Fruit fly (Drosophila melanogaster) whole organism, embryonic: ENCODE results near the gene Polr2I.

Source experiments
- ATbp ChIP-seq: fragments of 200-800 bp; sonication (Bioruptor generic); optimal IDR thresholded peaks from 2 replicates; lab custom pipeline; 2017; ENCODE audit warnings: missing biosample characterization, mild to moderate bottlenecking, missing genetic modification characterization, missing genetic modification reagents
- Antp ChIP-seq: fragments of 200-800 bp; sonication (Bioruptor generic); optimal IDR thresholded peaks from 3 replicates; lab custom pipeline; 2016; ENCODE audit warnings: missing biosample characterization, missing genetic modification characterization
- BEAF-32 ChIP-seq: fragments of 200-800 bp; sonication (Bioruptor generic); optimal IDR thresholded peaks from 3 replicates; lab custom pipeline; 2017; ENCODE audit warnings: missing biosample characterization, missing genetic modification characterization, mild to moderate bottlenecking, moderate library complexity, missing genetic modification reagents
- Bteb2 ChIP-seq: fragments of 200-800 bp; sonication (Bioruptor generic); optimal IDR thresholded peaks from 2 replicates; lab custom pipeline; 2016; ENCODE audit warnings: missing biosample characterization, missing genetic modification characterization
- CG16779 ChIP-seq: fragments of 200-800 bp; sonication (Bioruptor generic); IDR thresholded peaks from 2 replicates; pipeline ENCODE4 v1.3.6; 2022; ENCODE audit warnings: missing biosample characterization, missing genetic modification characterization
- CG17361 ChIP-seq: fragments of 200-800 bp; sonication (Bioruptor generic); IDR thresholded peaks from 3 replicates; pipeline ENCODE4 v1.3.6; 2022; ENCODE audit warnings: missing biosample characterization, missing genetic modification characterization
- CG32772 ChIP-seq: fragments of 200-800 bp; sonication (Bioruptor generic); IDR thresholded peaks from 2 replicates; pipeline ENCODE4 v1.3.6; 2022; ENCODE audit warnings: missing biosample characterization, missing genetic modification characterization
- HLH4C ChIP-seq: fragments of 200-800 bp; sonication (Bioruptor generic); IDR thresholded peaks from 3 replicates; pipeline ENCODE4 v1.3.6; 2022; ENCODE audit warnings: missing biosample characterization, missing genetic modification characterization; ENCODE audit not compliant: partially characterized antibody
- az2 ChIP-seq: fragments of 200-800 bp; sonication (Bioruptor generic); optimal IDR thresholded peaks from 3 replicates; lab custom pipeline; 2016; ENCODE audit warnings: missing biosample characterization, missing genetic modification characterization
- br ChIP-seq: fragments of >200 bp; optimal IDR thresholded peaks from 2 replicates; lab custom pipeline; 2017
- dan ChIP-seq: fragments of 200-800 bp; sonication (Bioruptor generic); IDR thresholded peaks from 2 replicates; pipeline ENCODE4 v1.3.6; 2022; ENCODE audit warnings: missing biosample characterization, missing genetic modification characterization
- kay ChIP-seq: fragments of 200-800 bp; sonication (Bioruptor generic); optimal IDR thresholded peaks from 2 replicates; lab custom pipeline; 2016; ENCODE audit warnings: missing biosample characterization, missing genetic modification characterization
- schlank ChIP-seq: fragments of 200-800 bp; sonication (Bioruptor generic); optimal IDR thresholded peaks from 2 replicates; lab custom pipeline; 2018; ENCODE audit warnings: missing biosample characterization, mild to moderate bottlenecking, missing genetic modification characterization
- zen2 ChIP-seq: fragments of 200-800 bp; sonication (Bioruptor generic); IDR thresholded peaks from 3 replicates; pipeline ENCODE4 v1.3.6; 2022; ENCODE audit warnings: missing biosample characterization, missing genetic modification characterization; ENCODE audit not compliant: partially characterized antibody

DNA sequence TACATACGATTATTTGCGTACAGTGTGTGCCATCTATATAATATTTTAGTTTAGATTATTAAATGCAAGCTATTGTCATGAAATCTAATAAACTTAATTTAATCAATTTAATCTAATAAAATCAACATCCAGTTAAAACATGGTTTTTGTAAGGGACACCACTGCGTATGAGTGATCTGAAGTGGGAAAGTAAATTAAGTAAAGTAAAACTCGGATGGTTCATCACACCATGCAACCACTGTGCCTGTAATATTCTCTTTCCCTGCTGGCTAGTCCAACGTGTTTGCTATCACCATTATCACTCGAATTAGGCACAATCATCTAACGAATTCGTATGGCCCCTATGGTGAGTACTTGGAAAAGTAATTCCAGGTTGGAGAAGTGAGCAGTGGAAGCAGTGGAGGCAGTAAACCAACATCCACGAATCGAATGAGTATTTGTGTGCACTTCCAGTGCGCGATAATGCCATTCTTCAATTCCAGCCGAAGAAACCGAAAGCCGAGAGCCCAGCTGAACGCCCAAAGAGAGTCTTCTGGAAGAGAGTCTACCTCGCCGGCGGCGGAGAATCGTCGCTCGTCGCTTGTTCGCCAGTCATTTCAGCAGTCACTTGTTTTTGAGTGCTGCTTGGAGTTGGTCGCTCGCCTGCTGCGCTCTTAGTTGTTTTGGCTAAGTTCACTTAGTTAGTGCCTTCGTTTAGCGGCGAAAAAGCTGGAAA, 20.1 kb upstream of the Polr2I start, which contains the start of gene red:
- TF ChIP-seq ATbp (GFP tag; lab: Kevin White, UChicago), result peak; percentile 63
- TF ChIP-seq Bteb2 (GFP tag; lab: Kevin White, UChicago), result peak; percentile 51
- peak; percentile 36 for TF ChIP-seq schlank (tag; lab: Kevin White, UChicago)
- TF ChIP-seq kay, result no peak
- TF ChIP-seq CG17361 (GFP tag; lab: Robert Waterston, UW), result peak; percentile 81
- no peak for TF ChIP-seq CG16779 (GFP tag; lab: Robert Waterston, UW)
- peak; percentile 63 for TF ChIP-seq az2 (GFP tag; lab: Kevin White, UChicago)
- peak; percentile 23 for TF ChIP-seq Antp
- TF ChIP-seq dan (GFP tag; lab: Robert Waterston, UW), result no peak
- no peak for TF ChIP-seq zen2 (GFP tag; lab: Robert Waterston, UW)
- 0 out of 3 replicates have a peak, but pooled peaks have one; percentile 22 for TF ChIP-seq HLH4C
- no peak for TF ChIP-seq br (lab: Kevin White, UChicago)
- no peak for TF ChIP-seq BEAF-32 (GFP tag; lab: Kevin White, UChicago)
- TF ChIP-seq CG32772 (GFP tag; lab: Robert Waterston, UW), result peak; percentile 43; the same call in 1 of the 2 replicates
